Fruit fly (Drosophila melanogaster) whole organism, embryonic: Measurements from ENCODE around the gene RpS26.

Source experiments
- Aef1 ChIP-seq: fragments of 200-800 bp; sonication (Bioruptor generic); IDR thresholded peaks from 3 replicates; pipeline ENCODE4 v1.3.6; 2022; ENCODE audit warnings: missing biosample characterization, missing genetic modification characterization
- Atf-2 ChIP-seq: fragments of 200-800 bp; sonication (Bioruptor generic); optimal IDR thresholded peaks from 2 replicates; lab custom pipeline; 2016; ENCODE audit warnings: missing biosample characterization, missing genetic modification characterization
- Atf6 ChIP-seq: fragments of 200-800 bp; sonication (Bioruptor generic); IDR thresholded peaks from 2 replicates; pipeline ENCODE4 v1.3.6; 2022; ENCODE audit warnings: missing biosample characterization, missing genetic modification characterization
- CG1603 ChIP-seq: fragments of 200-800 bp; sonication (Bioruptor generic); optimal IDR thresholded peaks from 2 replicates; lab custom pipeline; 2019; ENCODE audit warnings: missing biosample characterization, mild to moderate bottlenecking, missing genetic modification characterization, moderate library complexity
- CG17612 ChIP-seq: fragments of 200-800 bp; sonication (Bioruptor generic); IDR thresholded peaks from 2 replicates; pipeline ENCODE4 v1.3.6; 2022; ENCODE audit warnings: missing biosample characterization, missing genetic modification characterization
- CG18619 ChIP-seq: fragments of 200-800 bp; sonication (Bioruptor generic); optimal IDR thresholded peaks from 3 replicates; lab custom pipeline; 2017; ENCODE audit warnings: missing biosample characterization, mild to moderate bottlenecking, missing genetic modification characterization
- CG3163 ChIP-seq: fragments of 200-800 bp; sonication (Bioruptor generic); optimal IDR thresholded peaks from 3 replicates; lab custom pipeline; 2016; ENCODE audit warnings: missing biosample characterization, missing genetic modification characterization
- CG4424 ChIP-seq: fragments of 200-800 bp; sonication (Bioruptor generic); optimal IDR thresholded peaks from 3 replicates; lab custom pipeline; 2016; ENCODE audit warnings: missing biosample characterization, missing genetic modification characterization
- CG7357 ChIP-seq: fragments of 200-800 bp; sonication (Bioruptor generic); IDR thresholded peaks from 3 replicates; pipeline ENCODE4 v1.3.6; 2022; ENCODE audit warnings: missing biosample characterization, missing genetic modification characterization
- CG7839 ChIP-seq: fragments of 200-800 bp; sonication (Bioruptor generic); optimal IDR thresholded peaks from 3 replicates; lab custom pipeline; 2018; ENCODE audit warnings: missing biosample characterization, mild to moderate bottlenecking, missing genetic modification characterization, moderate library complexity
- CG8089 ChIP-seq: fragments of 200-800 bp; sonication (Bioruptor generic); optimal IDR thresholded peaks from 3 replicates; lab custom pipeline; 2016; ENCODE audit warnings: missing biosample characterization, missing genetic modification characterization
- CkIIα-i1 ChIP-seq: fragments of 200-800 bp; sonication (Bioruptor generic); IDR thresholded peaks from 2 replicates; pipeline ENCODE4 v1.3.6; 2022; ENCODE audit warnings: missing biosample characterization, missing genetic modification characterization
- Deaf1 ChIP-seq: fragments of 200-800 bp; optimal IDR thresholded peaks from 3 replicates; lab custom pipeline; 2019; ENCODE audit warnings: missing biosample characterization, mild to moderate bottlenecking, missing genetic modification characterization, moderate library complexity
- Dp ChIP-seq: fragments of 200-800 bp; sonication (Bioruptor generic); optimal IDR thresholded peaks from 2 replicates; lab custom pipeline; 2018; ENCODE audit warnings: missing biosample characterization, mild to moderate bottlenecking, missing genetic modification characterization, moderate library complexity
- E2f1 ChIP-seq: fragments of 200-800 bp; sonication (Bioruptor generic); IDR thresholded peaks from 2 replicates; pipeline ENCODE4 v1.3.6; 2022; ENCODE audit warnings: missing biosample characterization, missing genetic modification characterization
- Gug ChIP-seq: fragments of 200-800 bp; sonication (Bioruptor generic); IDR thresholded peaks from 4 replicates; pipeline ENCODE4 v1.3.6; 2022; ENCODE audit warnings: missing biosample characterization, missing genetic modification characterization
- Lhr ChIP-seq: fragments of 200-800 bp; sonication (Bioruptor generic); optimal IDR thresholded peaks from 3 replicates; lab custom pipeline; 2017; ENCODE audit warnings: mild to moderate bottlenecking, missing biosample characterization, missing genetic modification reagents, missing genetic modification characterization
- Trl ChIP-seq, 3 experiments: fragments of >200 bp in 2 of 3; fragments of 200-800 bp in 1 of 3; sonication (Bioruptor generic) in 1 of 3; optimal IDR thresholded peaks; 2 replicates in 1 of 3; 3 replicates in 2 of 3; lab custom pipeline; 2016 to 2017; ENCODE audit warnings: missing biosample characterization in 1 of 3, missing genetic modification characterization in 1 of 3
- abd-A ChIP-seq: fragments of 200-800 bp; sonication (Bioruptor generic); optimal IDR thresholded peaks from 3 replicates; lab custom pipeline; 2019; ENCODE audit warnings: missing biosample characterization, mild to moderate bottlenecking, missing genetic modification characterization, moderate library complexity
- fd102C ChIP-seq: fragments of 200-800 bp; sonication (Bioruptor generic); optimal IDR thresholded peaks from 2 replicates; lab custom pipeline; 2018; ENCODE audit warnings: missing biosample characterization, mild to moderate bottlenecking, missing genetic modification characterization, moderate library complexity
- ftz-f1 ChIP-seq: fragments of 200-800 bp; sonication (Bioruptor generic); optimal IDR thresholded peaks from 2 replicates; lab custom pipeline; 2016; ENCODE audit warnings: missing biosample characterization, missing genetic modification characterization
- lilli ChIP-seq: fragments of 200-800 bp; sonication (Bioruptor generic); optimal IDR thresholded peaks from 3 replicates; lab custom pipeline; 2016; ENCODE audit warnings: missing biosample characterization, missing genetic modification characterization
- pb ChIP-seq: fragments of 200-800 bp; sonication (Bioruptor generic); optimal IDR thresholded peaks from 3 replicates; lab custom pipeline; 2016; ENCODE audit warnings: missing biosample characterization, missing genetic modification characterization
- pnt ChIP-seq: fragments of 200-800 bp; sonication (Bioruptor generic); optimal IDR thresholded peaks from 3 replicates; lab custom pipeline; 2016; ENCODE audit warnings: missing biosample characterization, missing genetic modification characterization
- scrt ChIP-seq: fragments of 200-800 bp; sonication (Bioruptor generic); optimal IDR thresholded peaks from 2 replicates; lab custom pipeline; 2018; ENCODE audit warnings: missing biosample characterization, mild to moderate bottlenecking, missing genetic modification characterization, moderate library complexity
- vfl ChIP-seq: fragments of 200-800 bp; sonication (Bioruptor generic); optimal IDR thresholded peaks from 2 replicates; lab custom pipeline; 2016; ENCODE audit warnings: missing biosample characterization, missing genetic modification characterization
- z ChIP-seq: fragments of 200-800 bp; sonication (Bioruptor generic); IDR thresholded peaks from 3 replicates; pipeline ENCODE4 v1.3.6; 2022; ENCODE audit warnings: missing biosample characterization, missing genetic modification characterization

RpS26 gene

dm6 chr2L:18441220-18441619 is 1.9 kb downstream of the RpS26 start (continued):
- no peak for TF ChIP-seq fd102C (GFP tag; lab: Kevin White, UChicago)
- TF ChIP-seq Atf6 (GFP tag; lab: Robert Waterston, UW), result no peak
- peak; percentile 16 for TF ChIP-seq CG4424
- no peak for TF ChIP-seq Atf-2
- no peak for TF ChIP-seq vfl
- peak; percentile 18 for TF ChIP-seq pnt (GFP tag; lab: Kevin White, UChicago)
- TF ChIP-seq Lhr (GFP tag; lab: Kevin White, UChicago), result peak; percentile 31
- TF ChIP-seq CG17612 (GFP tag; lab: Robert Waterston, UW), result no peak
- no peak for TF ChIP-seq z (GFP tag; lab: Robert Waterston, UW)
- TF ChIP-seq Aef1, result no peak
- no peak for TF ChIP-seq CkIIα-i1
- TF ChIP-seq Gug (GFP tag; lab: Robert Waterston, UW), result no peak
- no peak for TF ChIP-seq CG8089 (GFP tag; lab: Kevin White, UChicago)
- peak; percentile 26 for TF ChIP-seq lilli
- TF ChIP-seq CG1603, result peak; percentile 4

dm6 chr2L:18395274-18395823 is 47.7 kb downstream of the RpS26 start:
- TF ChIP-seq pb (GFP tag; lab: Kevin White, UChicago) (no peak), abd-A (peak; percentile 62), CG7839 (tag; lab: Kevin White, UChicago) (no peak), CG18619 (GFP tag; lab: Kevin White, UChicago) (no peak), E2f1 (GFP tag; lab: Robert Waterston, UW) (no peak), Dp (GFP tag; lab: Kevin White, UChicago) (no peak), CG3163 (GFP tag; lab: Kevin White, UChicago) (peak; percentile 83), scrt (GFP tag; lab: Kevin White, UChicago) (peak; percentile 67), ftz-f1 (GFP tag; lab: Kevin White, UChicago) (no peak), Trl (optimal IDR thresholded peaks at IDR 0.05; lab: Kevin White, UChicago) (peak; percentile 34 to 68), Trl (GFP tag; optimal IDR thresholded peaks at IDR 0.05; lab: Kevin White, UChicago) (no peak), CG7357 (GFP tag; lab: Robert Waterston, UW) (no peak), Deaf1 (peak; percentile 22)
